Worm (Caenorhabditis elegans): ENCODE measurements around the gene ttr-28.

DNA sequence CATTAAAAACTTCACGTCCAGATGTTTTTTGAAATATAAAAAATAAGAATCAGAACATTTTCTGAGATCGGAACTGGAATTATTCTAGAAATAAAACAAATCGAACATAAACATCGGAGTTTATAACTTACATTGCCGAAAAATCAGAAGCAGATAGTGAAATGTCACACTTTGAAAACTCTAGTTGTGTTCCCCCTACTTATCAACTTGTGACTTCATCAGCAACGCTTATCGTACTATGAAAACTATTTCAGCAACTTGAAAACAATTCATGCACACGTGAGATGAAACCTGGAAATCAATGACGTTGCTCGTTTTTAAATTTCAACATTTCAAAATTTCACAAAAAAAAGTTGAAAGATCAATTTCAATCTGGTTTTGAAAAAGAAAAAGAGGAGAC is 28.3 kb downstream of the ttr-28 start:
- TF ChIP-seq ztf-11 (tag; optimal IDR thresholded peaks at IDR 0.05) = no peak
- no peak for TF ChIP-seq nhr-12 (tag; optimal IDR thresholded peaks at IDR 0.05)
- no peak for TF ChIP-seq nhr-77 (tag; optimal IDR thresholded peaks at IDR 0.05)
- TF ChIP-seq nhr-237 (tag; optimal IDR thresholded peaks at IDR 0.05) = no peak
- no peak for TF ChIP-seq snpc-4 (tag; optimal IDR thresholded peaks at IDR 0.05)
- no peak for TF ChIP-seq lin-11 (tag; optimal IDR thresholded peaks at IDR 0.05)
- no peak for TF ChIP-seq skn-1 (tag; optimal IDR thresholded peaks at IDR 0.05)
- no peak for TF ChIP-seq unc-39 (tag; optimal IDR thresholded peaks at IDR 0.05)
- no peak for TF ChIP-seq lin-13 (GFP tag; optimal IDR thresholded peaks at IDR 0.05)
- TF ChIP-seq alr-1 (tag; optimal IDR thresholded peaks at IDR 0.05) = no peak
- TF ChIP-seq egl-27 (tag; optimal IDR thresholded peaks at IDR 0.05) = no peak

Data from whole organism, L2 larva.